Worm (Caenorhabditis elegans): ENCODE measurements around the gene pqn-35.

Gene pqn-35

DNA sequence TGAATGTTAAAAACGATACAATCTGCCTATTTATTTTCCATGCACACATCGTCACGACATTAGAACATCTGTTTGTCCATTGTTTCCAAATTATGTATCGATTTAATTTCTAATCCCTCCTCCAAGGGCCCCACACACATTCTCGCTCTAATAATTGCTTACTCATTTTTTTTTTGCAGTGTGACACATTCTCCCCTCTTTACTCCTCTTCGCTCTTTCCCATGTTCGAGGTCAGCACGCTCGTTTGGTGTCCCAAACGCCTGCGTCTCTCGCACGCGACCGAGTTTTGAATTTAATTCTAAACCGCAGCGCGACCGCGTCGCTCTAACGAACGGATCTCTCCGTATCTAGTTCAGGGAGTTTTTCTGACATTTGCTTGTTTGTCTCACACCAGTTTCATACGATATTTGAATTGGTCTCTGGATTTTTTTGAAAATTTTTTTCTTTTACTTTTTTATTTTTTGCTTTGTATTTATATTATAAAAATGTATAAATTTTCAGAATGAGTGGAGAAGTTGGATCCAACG, 59.9 kb downstream of the pqn-35 start, which contains the start of the genes clec-140 and hmg-11 (continued):
- TF ChIP-seq mxl-2 (GFP tag; conservative IDR thresholded peaks at IDR 0.05) (no peak), nhr-6 (tag; optimal IDR thresholded peaks at IDR 0.05) (no peak), snpc-4 (tag; optimal IDR thresholded peaks at IDR 0.05) (no peak), lin-13 (GFP tag; optimal IDR thresholded peaks at IDR 0.05) (no peak), jun-1 (tag; optimal IDR thresholded peaks at IDR 0.05) (no peak), zag-1 (tag; optimal IDR thresholded peaks at IDR 0.05) (no peak), gei-8 (GFP tag; optimal IDR thresholded peaks at IDR 0.05) (no peak), fkh-10 (GFP tag; optimal IDR thresholded peaks at IDR 0.05) (peak; percentile 2), hif-1 (tag; optimal IDR thresholded peaks at IDR 0.05) (no peak), F37D6.2 (tag; optimal IDR thresholded peaks at IDR 0.05) (no peak), nhr-41 (GFP tag; IDR thresholded peaks at IDR 0.05) (0 out of 2 replicates have a peak, but pooled peaks have one; percentile 40), duxl-1 (tag; optimal IDR thresholded peaks at IDR 0.05; ENCODE audit: poor library complexity) (no peak)

DNA sequence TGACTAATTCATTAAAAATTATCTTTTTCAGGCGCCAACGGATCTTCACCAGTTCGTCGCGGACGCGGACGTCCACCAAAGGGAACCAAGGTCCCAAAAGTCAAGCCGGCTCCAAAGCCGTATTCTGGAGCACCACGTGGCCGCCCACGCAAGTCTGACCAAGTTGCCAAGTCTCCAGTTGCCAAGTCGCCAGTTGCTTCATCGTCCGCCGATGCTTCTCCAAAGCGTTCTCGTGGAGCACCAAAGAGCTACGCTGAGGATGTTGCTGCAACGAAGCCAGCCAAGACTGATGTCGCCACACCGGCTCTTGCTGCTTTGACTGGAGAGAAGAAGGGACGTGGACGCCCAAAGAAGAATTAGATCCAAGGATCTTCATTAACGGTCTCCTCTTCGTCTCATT, 60.4 kb downstream of the pqn-35 start:
- TF ChIP-seq set-16 (GFP tag; IDR thresholded peaks at IDR 0.05) (peak; percentile 72), php-3 (GFP tag; IDR thresholded peaks at IDR 0.05) (no peak), nhr-6 (tag; optimal IDR thresholded peaks at IDR 0.05) (no peak), mxl-2 (GFP tag; conservative IDR thresholded peaks at IDR 0.05) (0 out of 2 replicates have a peak, but pooled peaks have one; percentile 2)

DNA sequence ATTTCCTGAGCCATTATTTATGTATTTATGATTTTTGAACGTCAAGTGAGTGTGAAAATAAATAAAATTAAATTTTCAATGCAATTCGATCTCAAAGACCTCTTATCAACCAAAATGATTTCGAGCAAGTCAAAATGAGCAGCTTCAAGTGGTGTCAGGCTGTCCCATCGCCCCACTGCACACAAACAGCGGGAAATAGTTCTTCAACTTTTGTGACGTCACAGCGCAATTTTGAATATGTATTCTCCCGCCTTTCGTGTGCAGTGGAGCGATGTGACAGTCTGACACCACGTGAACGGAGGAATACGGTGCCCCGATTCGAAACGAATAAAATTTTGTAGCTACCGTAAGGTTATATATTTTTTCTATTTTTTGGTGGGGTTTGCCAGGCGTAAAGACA, 60.9 kb downstream of the pqn-35 start:
- TF ChIP-seq unc-62 (GFP tag; optimal IDR thresholded peaks at IDR 0.05 in 1 of 2): no peak
- no peak for TF ChIP-seq unc-62 (tag; optimal IDR thresholded peaks at IDR 0.05)
- no peak for TF ChIP-seq nhr-6 (tag; optimal IDR thresholded peaks at IDR 0.05)
- TF ChIP-seq ctbp-1 (GFP tag; IDR thresholded peaks at IDR 0.05): no peak
- no peak for TF ChIP-seq nhr-10 (tag; optimal IDR thresholded peaks at IDR 0.05)
- no peak for TF ChIP-seq lir-3 (tag; optimal IDR thresholded peaks at IDR 0.05)
- TF ChIP-seq lin-39 (tag; optimal IDR thresholded peaks at IDR 0.05): no peak
- no peak for TF ChIP-seq ceh-20 (GFP tag; IDR thresholded peaks at IDR 0.05)
- no peak for TF ChIP-seq nhr-77 (tag; optimal IDR thresholded peaks at IDR 0.05)
- no peak for TF ChIP-seq nhr-42 (GFP tag; IDR thresholded peaks at IDR 0.05)
- no peak for TF ChIP-seq D1046.2 (GFP tag; IDR thresholded peaks at IDR 0.05)
- no peak for TF ChIP-seq mdt-29 (GFP tag; IDR thresholded peaks at IDR 0.05)
- no peak for TF ChIP-seq dpl-1 (GFP tag; optimal IDR thresholded peaks at IDR 0.05)
- no peak for TF ChIP-seq pha-4 (GFP tag; IDR thresholded peaks at IDR 0.05)
- TF ChIP-seq pha-4 (tag; optimal IDR thresholded peaks at IDR 0.05): no peak
- no peak for TF ChIP-seq Y48G9A.11 (GFP tag; IDR thresholded peaks at IDR 0.05)

DNA sequence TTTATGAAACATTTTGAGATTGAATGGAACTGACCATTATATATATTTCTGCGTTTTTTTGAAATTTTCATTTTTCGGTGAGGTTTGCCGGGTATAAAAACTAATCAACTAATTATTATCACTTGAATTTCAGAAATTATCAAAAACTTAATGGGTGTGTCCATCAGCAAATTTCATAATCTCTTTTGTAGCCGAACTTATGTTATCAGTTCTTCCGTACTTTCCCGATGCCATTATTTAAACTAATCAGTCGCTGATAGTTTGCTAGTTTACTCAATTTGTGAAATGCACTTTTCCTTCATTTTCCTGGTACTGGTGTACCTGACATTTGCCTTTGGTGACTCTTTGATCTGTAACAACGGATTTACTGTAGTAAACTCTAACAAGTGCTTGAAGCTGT, 61.4 kb downstream of the pqn-35 start:
- TF ChIP-seq daf-16 (GFP tag; optimal IDR thresholded peaks at IDR 0.05) (no peak), daf-16 (tag; optimal IDR thresholded peaks at IDR 0.05) (peak; percentile 66), F37D6.2 (tag; optimal IDR thresholded peaks at IDR 0.05) (no peak), hlh-11 (tag; optimal IDR thresholded peaks at IDR 0.05) (peak; percentile 27), ZK337.2 (GFP tag; IDR thresholded peaks at IDR 0.05) (no peak), nhr-28 (tag; optimal IDR thresholded peaks at IDR 0.05) (peak; percentile 84), lsy-2 (tag; optimal IDR thresholded peaks at IDR 0.05) (peak in 1 of 2 experiments; percentile 11), nhr-48 (tag; optimal IDR thresholded peaks at IDR 0.05) (peak; percentile 21), nhr-77 (tag; optimal IDR thresholded peaks at IDR 0.05) (peak; percentile 45), aha-1 (tag) (no peak), dmd-6 (GFP tag; IDR thresholded peaks at IDR 0.05) (peak; percentile 70), pqm-1 (tag; optimal IDR thresholded peaks at IDR 0.05) (peak; percentile 98), lin-1 (GFP tag; IDR thresholded peaks at IDR 0.05) (0 out of 2 replicates have a peak, but pooled peaks have one; percentile 42)

Measured in whole organism, L4 larva.